Fruit fly (Drosophila melanogaster): ENCODE data around the gene CG33287.

DNA sequence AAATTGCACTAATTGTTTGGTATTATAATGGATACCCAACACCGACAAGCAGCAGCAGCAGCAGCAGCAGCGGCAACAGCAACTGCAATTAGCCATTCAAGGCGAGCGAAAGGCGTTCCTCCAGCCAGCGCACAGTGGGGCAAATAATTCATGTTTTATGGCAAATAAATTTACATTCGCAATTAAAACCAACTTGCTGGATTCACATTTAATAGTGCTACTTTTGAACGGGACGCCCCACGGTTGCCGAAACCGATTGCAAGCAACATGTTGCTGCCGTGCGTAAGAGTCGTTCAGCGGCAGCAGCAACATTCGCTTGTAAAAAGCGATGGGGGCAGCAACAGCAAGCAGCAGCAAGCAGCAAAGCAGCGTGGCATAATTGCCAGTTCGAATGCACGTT lies 36.8 kb downstream of the CG33287 start:
- TF ChIP-seq EcR (GFP tag; optimal IDR thresholded peaks at IDR 0.05) (no peak), psq (optimal IDR thresholded peaks at IDR 0.05) (no peak), CG8478 (optimal IDR thresholded peaks at IDR 0.05) (no peak), pan (optimal IDR thresholded peaks at IDR 0.05) (no peak), Dll (optimal IDR thresholded peaks at IDR 0.05) (peak; percentile 8)
